Worm (Caenorhabditis elegans) whole organism, L1 larva: ENCODE data around the gene nas-24.

Experiments used
- C04F5.9 ChIP-seq: sonication (generic microtip); optimal IDR thresholded peaks from 2 replicates; lab custom pipeline; 2016; ENCODE audit warnings: missing genetic modification characterization, missing compliant biosample characterization
- C16A3.4 ChIP-seq: fragments of 150-350 bp; optimal IDR thresholded peaks from 2 replicates; lab custom pipeline; 2014; ENCODE audit warnings: missing biosample characterization, missing genetic modification characterization
- aly-2 ChIP-seq: fragments of 150-350 bp; optimal IDR thresholded peaks from 2 replicates; lab custom pipeline; 2014; ENCODE audit warnings: missing biosample characterization, missing genetic modification characterization
- ama-1 ChIP-seq: fragments of 150-350 bp; optimal IDR thresholded peaks from 2 replicates; lab custom pipeline; 2014
- blmp-1 ChIP-seq: fragments of 150-350 bp; optimal IDR thresholded peaks from 2 replicates; lab custom pipeline; 2014; ENCODE audit warnings: missing biosample characterization, missing genetic modification characterization
- ceh-63 ChIP-seq: fragments of 200-800 bp; sonication (Bioruptor generic); optimal IDR thresholded peaks from 2 replicates; lab custom pipeline; 2018; ENCODE audit warnings: mild to moderate bottlenecking, missing genetic modification characterization, missing compliant biosample characterization
- ceh-82 ChIP-seq, 3 experiments: fragments of 150-350 bp in 1 of 3; sonication (generic microtip) in 2 of 3; optimal IDR thresholded peaks; 2 replicates each; lab custom pipeline; 2014 to 2017; ENCODE audit warnings: missing biosample characterization in 3 of 3, missing genetic modification characterization in 3 of 3
- ceh-90 ChIP-seq: sonication (generic microtip); optimal IDR thresholded peaks from 2 replicates; lab custom pipeline; 2016; ENCODE audit warnings: missing genetic modification characterization, missing compliant biosample characterization
- dpl-1 ChIP-seq, 3 experiments: fragments of 150-350 bp in 2 of 3; sonication (generic microtip) in 1 of 3; optimal IDR thresholded peaks; 2 replicates each; lab custom pipeline; 2014 to 2017; ENCODE audit warnings: missing biosample characterization in 3 of 3, missing genetic modification characterization in 3 of 3, missing genetic modification reagents in 3 of 3
- dsc-1 ChIP-seq: sonication (generic microtip); optimal IDR thresholded peaks from 2 replicates; lab custom pipeline; 2016; ENCODE audit warnings: mild to moderate bottlenecking, missing genetic modification characterization, missing compliant biosample characterization
- efl-1 ChIP-seq, 4 experiments: fragments of 150-350 bp; optimal IDR thresholded peaks in 3 of 4; peaks in 1 of 4; 1 replicate in 1 of 4; 2 replicates in 3 of 4; lab custom pipeline; 2014; ENCODE audit warnings: missing biosample characterization in 2 of 4, missing genetic modification characterization in 2 of 4, missing genetic modification reagents in 2 of 4
- efl-3 ChIP-seq: fragments of 200-800 bp; sonication (Bioruptor generic); optimal IDR thresholded peaks from 2 replicates; lab custom pipeline; 2018; ENCODE audit warnings: mild to moderate bottlenecking, missing genetic modification characterization, missing compliant biosample characterization
- egl-13 ChIP-seq: sonication (generic microtip); optimal IDR thresholded peaks from 2 replicates; lab custom pipeline; 2016; ENCODE audit warnings: missing genotype, missing genetic modification reagents, missing genetic modification characterization, missing compliant biosample characterization
- fkh-10 ChIP-seq: sonication (generic microtip); optimal IDR thresholded peaks from 2 replicates; lab custom pipeline; 2017; ENCODE audit warnings: missing biosample characterization, missing genetic modification reagents, missing genetic modification characterization
- fkh-8 ChIP-seq: sonication (generic microtip); optimal IDR thresholded peaks from 2 replicates; lab custom pipeline; 2016; ENCODE audit warnings: mild to moderate bottlenecking, missing genetic modification characterization, missing compliant biosample characterization
- fos-1 ChIP-seq: fragments of 150-350 bp; optimal IDR thresholded peaks from 2 replicates; lab custom pipeline; 2014; ENCODE audit warnings: missing biosample characterization, missing genetic modification characterization
- grh-1 ChIP-seq: fragments of 200-800 bp; sonication (Bioruptor generic); IDR thresholded peaks from 2 replicates; pipeline ENCODE4 v1.3.6; 2022; ENCODE audit warnings: missing genetic modification reagents, missing genetic modification characterization, missing compliant biosample characterization
- hlh-4 ChIP-seq: sonication (generic microtip); optimal IDR thresholded peaks from 2 replicates; lab custom pipeline; 2016; ENCODE audit warnings: mild to moderate bottlenecking, missing genetic modification characterization, missing compliant biosample characterization
- irx-1 ChIP-seq: sonication (generic microtip); optimal IDR thresholded peaks from 2 replicates; lab custom pipeline; 2016; ENCODE audit warnings: missing genetic modification characterization, missing compliant biosample characterization
- isw-1 ChIP-seq: fragments of 200-800 bp; sonication (Bioruptor generic); IDR thresholded peaks from 2 replicates; pipeline ENCODE4 v1.3.6; 2022; ENCODE audit warnings: missing genetic modification characterization, missing compliant biosample characterization
- jun-1 ChIP-seq: fragments of 150-350 bp; optimal IDR thresholded peaks from 2 replicates; lab custom pipeline; 2014; ENCODE audit warnings: missing biosample characterization, missing genetic modification reagents, missing genetic modification characterization
- lin-13 ChIP-seq: fragments of 150-350 bp; optimal IDR thresholded peaks from 2 replicates; lab custom pipeline; 2014; ENCODE audit warnings: missing biosample characterization, missing genetic modification reagents, missing genetic modification characterization
- lin-14 ChIP-seq: fragments of 200-800 bp; sonication (Bioruptor generic); optimal IDR thresholded peaks from 2 replicates; lab custom pipeline; 2018; ENCODE audit warnings: mild to moderate bottlenecking, missing genetic modification characterization, moderate library complexity, missing compliant biosample characterization
- lin-35 ChIP-seq, 2 experiments: fragments of 150-350 bp; optimal IDR thresholded peaks; 2 replicates each; lab custom pipeline; 2014; ENCODE audit warnings: missing biosample characterization in 2 of 2, missing genetic modification characterization in 2 of 2, missing genetic modification reagents in 2 of 2
- lir-3 ChIP-seq: sonication (generic microtip); optimal IDR thresholded peaks from 2 replicates; lab custom pipeline; 2016; ENCODE audit warnings: mild to moderate bottlenecking, missing genetic modification characterization, moderate library complexity, missing compliant biosample characterization; ENCODE audit not compliant: poor library complexity
- lsy-2 ChIP-seq, 2 experiments: fragments of 150-350 bp; optimal IDR thresholded peaks; 2 replicates each; lab custom pipeline; 2014; ENCODE audit warnings: missing biosample characterization in 2 of 2, missing genetic modification characterization in 2 of 2
- mdl-1 ChIP-seq, 2 experiments: fragments of 150-350 bp; optimal IDR thresholded peaks; 2 replicates each; lab custom pipeline; 2014 to 2017; ENCODE audit warnings: missing biosample characterization in 2 of 2, missing genetic modification characterization in 2 of 2, inconsistent platforms in 1 of 2
- mef-2 ChIP-seq: fragments of 150-350 bp; optimal IDR thresholded peaks from 2 replicates; lab custom pipeline; 2014; ENCODE audit warnings: missing biosample characterization, missing genetic modification characterization
- mep-1 ChIP-seq: fragments of 150-350 bp; optimal IDR thresholded peaks from 2 replicates; lab custom pipeline; 2014; ENCODE audit warnings: missing biosample characterization, missing genetic modification characterization
- nhr-12 ChIP-seq: sonication (generic microtip); optimal IDR thresholded peaks from 2 replicates; lab custom pipeline; 2017; ENCODE audit warnings: missing biosample characterization, missing genetic modification characterization
- nhr-19 ChIP-seq: fragments of 200-800 bp; sonication (Bioruptor generic); conservative IDR thresholded peaks from 2 replicates; pipeline ENCODE4 v1.3.6; 2022; ENCODE audit warnings: missing genetic modification characterization, missing compliant biosample characterization
- nhr-20 ChIP-seq: sonication (generic microtip); optimal IDR thresholded peaks from 2 replicates; lab custom pipeline; 2016; ENCODE audit warnings: mild to moderate bottlenecking, missing genetic modification characterization, missing compliant biosample characterization
- nhr-47 ChIP-seq: sonication (generic microtip); optimal IDR thresholded peaks from 2 replicates; lab custom pipeline; 2016; ENCODE audit warnings: mild to moderate bottlenecking, missing genetic modification characterization, moderate library complexity, missing compliant biosample characterization
- nhr-71 ChIP-seq: sonication (generic microtip); optimal IDR thresholded peaks from 2 replicates; lab custom pipeline; 2016; ENCODE audit warnings: mild to moderate bottlenecking, missing genetic modification characterization, moderate library complexity, missing compliant biosample characterization
- nhr-77 ChIP-seq: fragments of 150-350 bp; optimal IDR thresholded peaks from 2 replicates; lab custom pipeline; 2014; ENCODE audit warnings: missing biosample characterization, missing genetic modification characterization
- nhr-90 ChIP-seq: sonication (generic microtip); optimal IDR thresholded peaks from 2 replicates; lab custom pipeline; 2016; ENCODE audit warnings: mild to moderate bottlenecking, missing genetic modification characterization, missing compliant biosample characterization; ENCODE audit not compliant: poor library complexity
- pax-3 ChIP-seq: fragments of 200-800 bp; sonication (Bioruptor generic); optimal IDR thresholded peaks from 2 replicates; lab custom pipeline; 2018; ENCODE audit warnings: mild to moderate bottlenecking, missing genetic modification characterization, moderate library complexity, missing compliant biosample characterization
- pqm-1 ChIP-seq: sonication (generic microtip); optimal IDR thresholded peaks from 3 replicates; lab custom pipeline; 2017; ENCODE audit warnings: missing biosample characterization, missing genetic modification characterization
- rnt-1 ChIP-seq: sonication (generic microtip); optimal IDR thresholded peaks from 2 replicates; lab custom pipeline; 2016; ENCODE audit warnings: mild to moderate bottlenecking, missing genetic modification characterization, moderate library complexity, missing compliant biosample characterization
- skn-1 ChIP-seq: fragments of 150-350 bp; optimal IDR thresholded peaks from 2 replicates; lab custom pipeline; 2014; ENCODE audit warnings: missing biosample characterization, missing genetic modification characterization
- snpc-4 ChIP-seq: fragments of 150-350 bp; optimal IDR thresholded peaks from 2 replicates; lab custom pipeline; 2014; ENCODE audit warnings: missing biosample characterization, missing genetic modification characterization
- snu-23 ChIP-seq: sonication (generic microtip); optimal IDR thresholded peaks from 2 replicates; lab custom pipeline; 2016; ENCODE audit warnings: missing genetic modification characterization, missing compliant biosample characterization
- sptf-1 ChIP-seq: fragments of 150-350 bp; optimal IDR thresholded peaks from 2 replicates; lab custom pipeline; 2014; ENCODE audit warnings: missing biosample characterization, missing genetic modification characterization
- swsn-7 ChIP-seq: sonication (generic microtip); optimal IDR thresholded peaks from 2 replicates; lab custom pipeline; 2016; ENCODE audit warnings: missing genetic modification characterization, missing compliant biosample characterization
- tbx-2 ChIP-seq: sonication (generic microtip); optimal IDR thresholded peaks from 2 replicates; lab custom pipeline; 2016; ENCODE audit warnings: missing genetic modification characterization, missing compliant biosample characterization
- unc-130 ChIP-seq: fragments of 150-350 bp; optimal IDR thresholded peaks from 2 replicates; lab custom pipeline; 2017; ENCODE audit warnings: missing biosample characterization, missing genetic modification characterization, inconsistent platforms
- unc-62 ChIP-seq: fragments of 150-350 bp; optimal IDR thresholded peaks from 2 replicates; lab custom pipeline; 2014; ENCODE audit warnings: missing biosample characterization, missing genetic modification reagents, missing genetic modification characterization
- unc-86 ChIP-seq: sonication (generic microtip); optimal IDR thresholded peaks from 2 replicates; lab custom pipeline; 2016; ENCODE audit warnings: missing genetic modification characterization, missing compliant biosample characterization
- unc-98 ChIP-seq: fragments of 200-800 bp; sonication (Bioruptor generic); IDR thresholded peaks from 2 replicates; pipeline ENCODE4 v1.3.6; 2022; ENCODE audit warnings: missing genetic modification characterization, missing compliant biosample characterization
- zip-4 ChIP-seq: fragments of 200-800 bp; sonication (Bioruptor generic); optimal IDR thresholded peaks from 2 replicates; lab custom pipeline; 2018; ENCODE audit warnings: mild to moderate bottlenecking, missing genetic modification characterization, moderate library complexity, missing compliant biosample characterization

nas-24 gene

ce11 chrV:13808462-13808867 is 39.3 kb downstream of the nas-24 start:
- TF ChIP-seq C04F5.9, result no peak
- peak; percentile 61 for TF ChIP-seq jun-1 (tag; lab: Kevin White, UChicago)
- peak; percentile 14 for TF ChIP-seq dsc-1
- peak; percentile 8 to 71 (median 45) for TF ChIP-seq ceh-82 (tag; optimal IDR thresholded peaks at IDR 0.05; lab: Kevin White, UChicago)
- no peak for TF ChIP-seq egl-13 (tag; lab: Kevin White, UChicago)
- peak; percentile 51 for TF ChIP-seq C16A3.4 (tag; lab: Kevin White, UChicago)
- TF ChIP-seq nhr-77, result peak; percentile 47
- TF ChIP-seq nhr-47 (tag; lab: Kevin White, UChicago), result peak; percentile 61
- TF ChIP-seq efl-3 (GFP tag; lab: Kevin White, UChicago), result no peak
- no peak for TF ChIP-seq hlh-4 (tag; lab: Kevin White, UChicago)
- peak; percentile 63 for TF ChIP-seq rnt-1 (tag; lab: Kevin White, UChicago)
- TF ChIP-seq mdl-1 (tag; optimal IDR thresholded peaks at IDR 0.05; lab: Kevin White, UChicago), result peak in 1 of 2 experiments; percentile 68
- TF ChIP-seq ceh-63 (GFP tag; lab: Kevin White, UChicago), result no peak
- no peak for TF ChIP-seq unc-98 (GFP tag; lab: Robert Waterston, UW)
- TF ChIP-seq swsn-7 (tag; lab: Kevin White, UChicago), result peak; percentile 52
- peak; percentile 48 for TF ChIP-seq snpc-4 (tag; lab: Kevin White, UChicago)
- no peak for TF ChIP-seq ama-1
- TF ChIP-seq efl-1 (optimal IDR thresholded peaks at IDR 0.05; lab: Kevin White, UChicago), result peak; percentile 55 to 77
- peak; percentile 14 to 93 for TF ChIP-seq efl-1 (GFP tag; optimal IDR thresholded peaks at IDR 0.05 in 1 of 2; lab: Kevin White, UChicago)
- TF ChIP-seq mep-1 (tag; lab: Kevin White, UChicago), result peak; percentile 83
- no peak for TF ChIP-seq grh-1 (GFP tag; lab: Robert Waterston, UW)
- no peak for TF ChIP-seq sptf-1 (tag; lab: Kevin White, UChicago)
- TF ChIP-seq lin-14 (GFP tag; lab: Kevin White, UChicago), result peak; percentile 93
- TF ChIP-seq lir-3 (tag; lab: Kevin White, UChicago), result no peak
- TF ChIP-seq lin-13, result peak; percentile 53
- TF ChIP-seq blmp-1 (tag; lab: Kevin White, UChicago), result peak; percentile 64
- TF ChIP-seq mef-2 (tag; lab: Kevin White, UChicago), result no peak
- peak; percentile 78 for TF ChIP-seq snu-23
- TF ChIP-seq unc-130, result no peak
- no peak for TF ChIP-seq nhr-90
- TF ChIP-seq nhr-19 (GFP tag; lab: Robert Waterston, UW), result peak; percentile 47
- TF ChIP-seq lin-35 (GFP tag; optimal IDR thresholded peaks at IDR 0.05; lab: Kevin White, UChicago), result peak; percentile 57 to 67
- TF ChIP-seq dpl-1 (GFP tag; optimal IDR thresholded peaks at IDR 0.05; lab: Kevin White, UChicago), result peak in 2 of 3 experiments; percentile 39 to 61
- TF ChIP-seq ceh-90 (tag; lab: Kevin White, UChicago), result no peak
- peak; percentile 65 for TF ChIP-seq nhr-20
- TF ChIP-seq skn-1, result peak; percentile 8
- TF ChIP-seq unc-86 (tag; lab: Kevin White, UChicago), result peak; percentile 3
- peak; percentile 74 for TF ChIP-seq nhr-71 (tag; lab: Kevin White, UChicago)
- TF ChIP-seq unc-62, result no peak
- TF ChIP-seq aly-2 (tag; lab: Kevin White, UChicago), result no peak
- TF ChIP-seq zip-4 (GFP tag; lab: Kevin White, UChicago), result no peak
- TF ChIP-seq lsy-2 (tag; optimal IDR thresholded peaks at IDR 0.05; lab: Kevin White, UChicago), result peak; percentile 30 to 73
- no peak for TF ChIP-seq pqm-1 (tag; lab: Kevin White, UChicago)
- peak; percentile 56 for TF ChIP-seq fos-1 (tag; lab: Kevin White, UChicago)
- peak; percentile 5 for TF ChIP-seq fkh-10 (GFP tag; lab: Kevin White, UChicago)
- TF ChIP-seq isw-1, result no peak
- peak; percentile 67 for TF ChIP-seq fkh-8
- TF ChIP-seq pax-3, result no peak
- TF ChIP-seq tbx-2, result peak; percentile 55
- no peak for TF ChIP-seq irx-1
- no peak for TF ChIP-seq nhr-12 (tag; lab: Kevin White, UChicago)
